Worm (Caenorhabditis elegans) whole organism, young adult: ENCODE measurements around the gene C05C10.7.

Experiments used
- B0261.1 ChIP-seq: sonication (generic microtip); optimal IDR thresholded peaks from 2 replicates; lab custom pipeline; 2016; ENCODE audit warnings: mild to moderate bottlenecking, missing genetic modification characterization, moderate library complexity, missing compliant biosample characterization
- C17E4.6 ChIP-seq: fragments of 200-800 bp; sonication (Bioruptor generic); IDR thresholded peaks from 2 replicates; pipeline ENCODE4 v1.3.6; 2022; ENCODE audit warnings: missing genetic modification reagents, missing genetic modification characterization, missing compliant biosample characterization
- D2030.7 ChIP-seq: fragments of 200-800 bp; sonication (Bioruptor generic); IDR thresholded peaks from 2 replicates; pipeline ENCODE4 v1.3.6; 2022; ENCODE audit warnings: missing genetic modification reagents, missing genetic modification characterization, missing compliant biosample characterization
- F52B5.7 ChIP-seq: sonication (generic microtip); optimal IDR thresholded peaks from 2 replicates; lab custom pipeline; 2016; ENCODE audit warnings: mild to moderate bottlenecking, missing genetic modification characterization, missing compliant biosample characterization
- F55B11.4 ChIP-seq: sonication (generic microtip); optimal IDR thresholded peaks from 2 replicates; lab custom pipeline; 2016; ENCODE audit warnings: missing compliant biosample characterization, missing genetic modification characterization, borderline replicate concordance; ENCODE audit not compliant: insufficient read depth
- K12H6.12 ChIP-seq: fragments of 200-800 bp; sonication (Bioruptor generic); optimal IDR thresholded peaks from 2 replicates; lab custom pipeline; 2018; ENCODE audit warnings: mild to moderate bottlenecking, missing genetic modification characterization, missing compliant biosample characterization
- T26A5.8 ChIP-seq: sonication (generic microtip); optimal IDR thresholded peaks from 2 replicates; lab custom pipeline; 2016; ENCODE audit warnings: missing genetic modification characterization, missing compliant biosample characterization
- Y56A3A.18 ChIP-seq: fragments of 200-800 bp; sonication (Bioruptor generic); IDR thresholded peaks from 2 replicates; pipeline ENCODE4 v1.3.6; 2022; ENCODE audit warnings: missing genetic modification reagents, missing genetic modification characterization, missing compliant biosample characterization
- Y67H2A.10 ChIP-seq: fragments of 200-800 bp; sonication (Bioruptor generic); conservative IDR thresholded peaks from 2 replicates; pipeline ENCODE4 v1.3.6; 2022; ENCODE audit warnings: missing genetic modification reagents, missing genetic modification characterization, missing compliant biosample characterization
- Y95B8A.8 ChIP-seq: fragments of 200-800 bp; sonication (Bioruptor generic); IDR thresholded peaks from 2 replicates; pipeline ENCODE4 v1.3.6; 2022; ENCODE audit warnings: missing genetic modification reagents, missing genetic modification characterization, missing compliant biosample characterization
- aptf-2 ChIP-seq: fragments of 200-800 bp; sonication (Bioruptor generic); conservative IDR thresholded peaks from 2 replicates; pipeline ENCODE4 v1.3.6; 2022; ENCODE audit warnings: missing genetic modification reagents, missing genetic modification characterization, missing compliant biosample characterization
- aptf-3 ChIP-seq: fragments of 200-800 bp; sonication (Bioruptor generic); IDR thresholded peaks from 2 replicates; pipeline ENCODE4 v1.3.6; 2022; ENCODE audit warnings: missing genetic modification characterization, missing compliant biosample characterization
- bed-2 ChIP-seq: fragments of 200-800 bp; sonication (Bioruptor generic); IDR thresholded peaks from 2 replicates; pipeline ENCODE4 v1.3.6; 2022; ENCODE audit warnings: missing genetic modification reagents, missing genetic modification characterization, missing compliant biosample characterization
- ceh-100 ChIP-seq: fragments of 200-800 bp; sonication (Bioruptor generic); IDR thresholded peaks from 2 replicates; pipeline ENCODE4 v1.3.6; 2022; ENCODE audit warnings: missing genetic modification reagents, missing genetic modification characterization, missing compliant biosample characterization
- ceh-40 ChIP-seq: fragments of 200-800 bp; sonication (Bioruptor generic); IDR thresholded peaks from 2 replicates; pipeline ENCODE4 v1.3.6; 2022; ENCODE audit warnings: missing genetic modification characterization, missing compliant biosample characterization
- dpff-1 ChIP-seq: sonication (generic microtip); optimal IDR thresholded peaks from 2 replicates; lab custom pipeline; 2017; ENCODE audit warnings: mild to moderate bottlenecking, missing genetic modification characterization, missing compliant biosample characterization
- egl-18 ChIP-seq: fragments of 200-800 bp; sonication (Bioruptor generic); IDR thresholded peaks from 2 replicates; pipeline ENCODE4 v1.3.6; 2022; ENCODE audit warnings: missing genetic modification reagents, missing genetic modification characterization, missing compliant biosample characterization
- egl-44 ChIP-seq: fragments of 200-800 bp; sonication (Bioruptor generic); IDR thresholded peaks from 2 replicates; pipeline ENCODE4 v1.3.6; 2022; ENCODE audit warnings: missing genetic modification reagents, missing genetic modification characterization, missing compliant biosample characterization
- egrh-3 ChIP-seq: fragments of 200-800 bp; sonication (Bioruptor generic); IDR thresholded peaks from 2 replicates; pipeline ENCODE4 v1.3.6; 2022; ENCODE audit warnings: missing genetic modification reagents, missing genetic modification characterization, missing compliant biosample characterization
- ekl-4 ChIP-seq: fragments of 200-800 bp; sonication (Bioruptor generic); IDR thresholded peaks from 2 replicates; pipeline ENCODE4 v1.3.6; 2022; ENCODE audit warnings: missing genetic modification reagents, missing genetic modification characterization, missing compliant biosample characterization
- fkh-3 ChIP-seq: sonication (generic microtip); optimal IDR thresholded peaks from 2 replicates; lab custom pipeline; 2016; ENCODE audit warnings: mild to moderate bottlenecking, missing genetic modification characterization, missing compliant biosample characterization
- hlh-12 ChIP-seq: sonication (generic microtip); optimal IDR thresholded peaks from 2 replicates; lab custom pipeline; 2016; ENCODE audit warnings: missing genetic modification characterization, missing compliant biosample characterization
- hlh-26 ChIP-seq: fragments of 200-800 bp; sonication (Bioruptor generic); conservative IDR thresholded peaks from 2 replicates; pipeline ENCODE4 v1.3.6; 2022; ENCODE audit warnings: missing genetic modification reagents, missing genetic modification characterization, missing compliant biosample characterization
- hrde-1 ChIP-seq: sonication (generic microtip); optimal IDR thresholded peaks from 2 replicates; lab custom pipeline; 2016; ENCODE audit warnings: missing genetic modification characterization, mild to moderate bottlenecking, missing compliant biosample characterization, moderate library complexity, missing genotype, missing genetic modification reagents, borderline replicate concordance
- hsf-1 ChIP-seq: fragments of 200-800 bp; sonication (Bioruptor generic); IDR thresholded peaks from 2 replicates; pipeline ENCODE4 v1.3.6; 2022; ENCODE audit warnings: missing genetic modification reagents, missing genetic modification characterization, missing compliant biosample characterization
- let-607 ChIP-seq, 2 experiments: fragments of 200-800 bp in 1 of 2; sonication (Bioruptor generic) in 1 of 2; sonication (generic microtip) in 1 of 2; optimal IDR thresholded peaks; 2 replicates each; lab custom pipeline; 2016 to 2018; ENCODE audit warnings: mild to moderate bottlenecking in 2 of 2, missing compliant biosample characterization in 2 of 2, missing genetic modification characterization in 2 of 2, moderate library complexity in 2 of 2, missing genotype in 1 of 2
- lin-54 ChIP-seq: fragments of 200-800 bp; sonication (Bioruptor generic); optimal IDR thresholded peaks from 2 replicates; lab custom pipeline; 2018; ENCODE audit warnings: mild to moderate bottlenecking, missing genetic modification characterization, missing compliant biosample characterization
- lsl-1 ChIP-seq: fragments of 200-800 bp; sonication (Bioruptor generic); optimal IDR thresholded peaks from 2 replicates; lab custom pipeline; 2018; ENCODE audit warnings: mild to moderate bottlenecking, missing genetic modification characterization, moderate library complexity, missing compliant biosample characterization
- lsy-27 ChIP-seq: sonication (generic microtip); optimal IDR thresholded peaks from 2 replicates; lab custom pipeline; 2017; ENCODE audit warnings: missing genetic modification characterization, mild to moderate bottlenecking, missing compliant biosample characterization, antibody characterized with exemption, missing genotype, borderline replicate concordance; ENCODE audit not compliant: insufficient read depth
- madf-10 ChIP-seq: sonication (generic microtip); optimal IDR thresholded peaks from 2 replicates; lab custom pipeline; 2016; ENCODE audit warnings: mild to moderate bottlenecking, missing genetic modification characterization, missing compliant biosample characterization
- madf-3 ChIP-seq: fragments of 200-800 bp; sonication (Bioruptor generic); IDR thresholded peaks from 2 replicates; pipeline ENCODE4 v1.3.6; 2022; ENCODE audit warnings: missing genetic modification reagents, missing genetic modification characterization, missing compliant biosample characterization
- madf-6 ChIP-seq: fragments of 200-800 bp; sonication (Bioruptor generic); IDR thresholded peaks from 2 replicates; pipeline ENCODE4 v1.3.6; 2022; ENCODE audit warnings: missing genetic modification reagents, missing genetic modification characterization, missing compliant biosample characterization
- mcd-1 ChIP-seq: fragments of 200-800 bp; sonication (Bioruptor generic); IDR thresholded peaks from 2 replicates; pipeline ENCODE4 v1.3.6; 2022; ENCODE audit warnings: missing genetic modification reagents, missing genetic modification characterization, missing compliant biosample characterization
- mel-28 ChIP-seq: sonication (generic microtip); optimal IDR thresholded peaks from 2 replicates; lab custom pipeline; 2016; ENCODE audit warnings: borderline replicate concordance, mild to moderate bottlenecking, missing genetic modification characterization, missing compliant biosample characterization
- mes-4 ChIP-seq: sonication (generic microtip); optimal IDR thresholded peaks from 2 replicates; lab custom pipeline; 2016; ENCODE audit warnings: missing genotype, missing genetic modification characterization, missing compliant biosample characterization
- nfya-1 ChIP-seq: sonication (generic microtip); optimal IDR thresholded peaks from 2 replicates; lab custom pipeline; 2017; ENCODE audit warnings: antibody characterized with exemption, missing compliant biosample characterization, missing genetic modification characterization, borderline replicate concordance; ENCODE audit not compliant: insufficient read depth
- nfyb-1 ChIP-seq: fragments of 200-800 bp; sonication (Bioruptor generic); IDR thresholded peaks from 2 replicates; pipeline ENCODE4 v1.3.6; 2022; ENCODE audit warnings: missing genetic modification reagents, missing genetic modification characterization, missing compliant biosample characterization
- rpc-1 ChIP-seq, 2 experiments: fragments of 150-350 bp in 1 of 2; sonication (generic microtip) in 1 of 2; optimal IDR thresholded peaks; 2 replicates each; lab custom pipeline; 2014 to 2018; ENCODE audit warnings: missing biosample characterization in 1 of 2, missing genetic modification characterization in 1 of 2, missing genetic modification reagents in 1 of 2, missing genotype in 1 of 2
- sdz-38 ChIP-seq: sonication (generic microtip); optimal IDR thresholded peaks from 2 replicates; lab custom pipeline; 2016; ENCODE audit warnings: missing genotype, missing genetic modification characterization, missing compliant biosample characterization
- snpc-1.3 ChIP-seq: sonication (generic microtip); optimal IDR thresholded peaks from 2 replicates; lab custom pipeline; 2017; ENCODE audit warnings: missing genetic modification characterization, mild to moderate bottlenecking, missing compliant biosample characterization, antibody characterized with exemption, moderate library complexity, missing genotype, missing genetic modification reagents; ENCODE audit not compliant: insufficient read depth
- somi-1 ChIP-seq: fragments of 200-800 bp; sonication (Bioruptor generic); optimal IDR thresholded peaks from 2 replicates; lab custom pipeline; 2018; ENCODE audit warnings: mild to moderate bottlenecking, missing genetic modification characterization, missing compliant biosample characterization
- sptf-2 ChIP-seq: fragments of 200-800 bp; sonication (Bioruptor generic); optimal IDR thresholded peaks from 2 replicates; lab custom pipeline; 2018; ENCODE audit warnings: mild to moderate bottlenecking, missing genetic modification characterization, missing compliant biosample characterization
- tlf-1 ChIP-seq: fragments of 200-800 bp; sonication (Bioruptor generic); optimal IDR thresholded peaks from 2 replicates; lab custom pipeline; 2018; ENCODE audit warnings: mild to moderate bottlenecking, missing genetic modification characterization, missing compliant biosample characterization
- unc-130 ChIP-seq: sonication (generic microtip); optimal IDR thresholded peaks from 2 replicates; lab custom pipeline; 2016; ENCODE audit warnings: missing genetic modification reagents, missing genetic modification characterization, missing compliant biosample characterization
- unc-62 ChIP-seq: fragments of 150-350 bp; optimal IDR thresholded peaks from 2 replicates; lab custom pipeline; 2014; ENCODE audit warnings: missing biosample characterization, missing genetic modification reagents, missing genetic modification characterization
- zfh-2 ChIP-seq: fragments of 200-800 bp; sonication (Bioruptor generic); conservative IDR thresholded peaks from 2 replicates; pipeline ENCODE4 v1.3.6; 2022; ENCODE audit warnings: missing genetic modification reagents, missing genetic modification characterization, missing compliant biosample characterization
- zim-3 ChIP-seq: sonication (generic microtip); optimal IDR thresholded peaks from 2 replicates; lab custom pipeline; 2017; ENCODE audit warnings: mild to moderate bottlenecking, missing genetic modification characterization, moderate library complexity, missing compliant biosample characterization
- ztf-26 ChIP-seq: sonication (generic microtip); optimal IDR thresholded peaks from 2 replicates; lab custom pipeline; 2017; ENCODE audit warnings: missing genetic modification characterization, missing compliant biosample characterization

Gene C05C10.7

ce11 chrII:9931012-9931411, 7.8 kb downstream of the C05C10.7 start (continued):
- TF ChIP-seq madf-3 (GFP tag; lab: Robert Waterston, UW) (no peak), hsf-1 (no peak), Y67H2A.10 (GFP tag; lab: Robert Waterston, UW) (no peak), dpff-1 (tag; lab: Kevin White, UChicago) (no peak), C17E4.6 (no peak), egrh-3 (GFP tag; lab: Robert Waterston, UW) (no peak), rpc-1 (optimal IDR thresholded peaks at IDR 0.05; lab: Kevin White, UChicago) (no peak), rpc-1 (tag; optimal IDR thresholded peaks at IDR 0.05; lab: Kevin White, UChicago) (no peak), sdz-38 (no peak), snpc-1.3 (tag; lab: Kevin White, UChicago) (no peak), somi-1 (no peak), B0261.1 (tag; lab: Kevin White, UChicago) (no peak), hrde-1 (tag; lab: Kevin White, UChicago) (peak; percentile 7), lsl-1 (no peak), egl-44 (GFP tag; lab: Robert Waterston, UW) (no peak), madf-6 (GFP tag; lab: Robert Waterston, UW) (no peak; the same call in 1 of the 2 replicates), zfh-2 (GFP tag; lab: Robert Waterston, UW) (0 out of 2 replicates have a peak, but pooled peaks have one; percentile 20), K12H6.12 (peak; percentile 12), ceh-100 (no peak), madf-10 (tag; lab: Kevin White, UChicago) (no peak), zim-3 (tag; lab: Kevin White, UChicago) (no peak), unc-62 (GFP tag; lab: Kevin White, UChicago) (no peak), nfyb-1 (no peak), unc-130 (GFP tag; lab: Kevin White, UChicago) (no peak), bed-2 (GFP tag; lab: Robert Waterston, UW) (0 out of 2 replicates have a peak, but pooled peaks have one; percentile 37), mel-28 (no peak), ceh-40 (no peak), let-607 (tag; optimal IDR thresholded peaks at IDR 0.05; lab: Kevin White, UChicago) (no peak), mcd-1 (GFP tag; lab: Robert Waterston, UW) (peak; percentile 58), hlh-12 (tag; lab: Kevin White, UChicago) (no peak), nfya-1 (tag; lab: Kevin White, UChicago) (no peak), aptf-3 (no peak), fkh-3 (tag; lab: Kevin White, UChicago) (no peak), aptf-2 (GFP tag; lab: Robert Waterston, UW) (no peak), F52B5.7 (tag; lab: Kevin White, UChicago) (no peak), T26A5.8 (tag; lab: Kevin White, UChicago) (no peak), sptf-2 (GFP tag; lab: Kevin White, UChicago) (no peak), F55B11.4 (tag; lab: Kevin White, UChicago) (no peak), Y56A3A.18 (GFP tag; lab: Robert Waterston, UW) (no peak), lin-54 (GFP tag; lab: Kevin White, UChicago) (peak; percentile 39), D2030.7 (no peak), hlh-26 (GFP tag; lab: Robert Waterston, UW) (no peak), ztf-26 (tag; lab: Kevin White, UChicago) (no peak), egl-18 (GFP tag; lab: Robert Waterston, UW) (no peak), ekl-4 (GFP tag; lab: Robert Waterston, UW) (no peak), Y95B8A.8 (GFP tag; lab: Robert Waterston, UW) (no peak), tlf-1 (GFP tag; lab: Kevin White, UChicago) (no peak), mes-4 (tag; lab: Kevin White, UChicago) (no peak), lsy-27 (tag; lab: Kevin White, UChicago) (no peak)
